Fruit fly (Drosophila melanogaster) whole organism, pupa: ENCODE data around the gene CG10252.

Experiments used
- CG12605 ChIP-seq: fragments of 200-800 bp; sonication (Bioruptor generic); IDR thresholded peaks from 2 replicates; pipeline ENCODE4 v1.3.6; 2022; ENCODE audit warnings: missing biosample characterization, missing genetic modification characterization
- CG13204 ChIP-seq: fragments of 200-800 bp; sonication (Bioruptor generic); optimal IDR thresholded peaks from 2 replicates; lab custom pipeline; 2018; ENCODE audit warnings: missing biosample characterization, mild to moderate bottlenecking, missing genetic modification characterization, moderate library complexity
- CG14655 ChIP-seq: fragments of 200-800 bp; sonication (Bioruptor generic); optimal IDR thresholded peaks from 3 replicates; lab custom pipeline; 2017; ENCODE audit warnings: mild to moderate bottlenecking, missing biosample characterization, missing genetic modification reagents, missing genetic modification characterization
- CG15710 ChIP-seq: fragments of 200-800 bp; sonication (Bioruptor generic); optimal IDR thresholded peaks from 2 replicates; lab custom pipeline; 2018; ENCODE audit warnings: missing biosample characterization, mild to moderate bottlenecking, missing genetic modification characterization, moderate library complexity
- CG17806 ChIP-seq: fragments of 200-800 bp; sonication (Bioruptor generic); optimal IDR thresholded peaks from 2 replicates; lab custom pipeline; 2018; ENCODE audit warnings: missing biosample characterization, mild to moderate bottlenecking, missing genetic modification characterization, moderate library complexity
- CG32121 ChIP-seq: fragments of 200-800 bp; sonication (Bioruptor generic); IDR thresholded peaks from 2 replicates; pipeline ENCODE4 v1.3.6; 2022; ENCODE audit warnings: missing biosample characterization, missing genetic modification characterization
- CG34367 ChIP-seq: fragments of 200-800 bp; sonication (Bioruptor generic); optimal IDR thresholded peaks from 2 replicates; lab custom pipeline; 2018; ENCODE audit warnings: missing biosample characterization, mild to moderate bottlenecking, missing genetic modification characterization
- CG4496 ChIP-seq: fragments of 200-800 bp; sonication (Bioruptor generic); IDR thresholded peaks from 3 replicates; pipeline ENCODE4 v1.3.6; 2022; ENCODE audit warnings: missing biosample characterization, missing genetic modification characterization
- CG8159 ChIP-seq: fragments of 200-800 bp; sonication (Bioruptor generic); optimal IDR thresholded peaks from 3 replicates; lab custom pipeline; 2018; ENCODE audit warnings: missing biosample characterization, mild to moderate bottlenecking, missing genetic modification characterization, moderate library complexity
- D1 ChIP-seq: fragments of 200-800 bp; sonication (Bioruptor generic); optimal IDR thresholded peaks from 2 replicates; lab custom pipeline; 2018; ENCODE audit warnings: missing biosample characterization, mild to moderate bottlenecking, missing genetic modification characterization, moderate library complexity
- Ets98B ChIP-seq: fragments of 200-800 bp; sonication (Bioruptor generic); IDR thresholded peaks from 2 replicates; pipeline ENCODE4 v1.3.6; 2022; ENCODE audit warnings: missing biosample characterization, missing genetic modification characterization
- Pif1B ChIP-seq: fragments of 200-800 bp; sonication (Bioruptor generic); optimal IDR thresholded peaks from 3 replicates; lab custom pipeline; 2016; ENCODE audit warnings: missing biosample characterization, missing genetic modification characterization

DNA sequence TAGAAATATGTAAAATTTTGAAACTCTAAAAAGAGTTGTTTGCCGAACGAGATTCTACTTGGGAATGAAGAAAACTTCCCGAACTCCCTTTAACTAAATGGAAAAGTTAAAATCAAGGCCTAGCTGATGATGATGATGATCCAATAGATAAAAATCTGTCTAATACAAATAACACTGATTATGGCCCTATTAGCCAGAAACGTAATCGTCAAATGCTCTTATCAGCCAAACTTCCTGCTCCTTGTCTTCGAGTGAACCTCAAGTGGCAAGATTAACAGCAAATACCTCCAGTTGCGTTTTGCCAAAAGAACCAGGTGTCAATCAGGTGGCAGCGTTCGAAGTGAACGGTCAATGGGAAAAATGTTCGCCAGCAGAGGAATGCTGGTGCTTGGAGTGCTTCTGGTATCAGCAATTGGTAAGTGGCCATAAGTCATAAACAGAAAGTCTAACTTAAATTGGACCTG, 4.3 kb upstream of the CG10252 start, which contains the start of the genes CG31468 and Gba1a:
- TF ChIP-seq CG12605 (no peak), CG8159 (tag; lab: Kevin White, UChicago) (no peak), CG34367 (tag; lab: Kevin White, UChicago) (no peak), CG32121 (GFP tag; lab: Robert Waterston, UW) (no peak), CG17806 (no peak), CG15710 (no peak), CG13204 (GFP tag; lab: Kevin White, UChicago) (no peak), Pif1B (GFP tag; lab: Kevin White, UChicago) (no peak), D1 (tag; lab: Kevin White, UChicago) (no peak), CG4496 (GFP tag; lab: Robert Waterston, UW) (no peak), Ets98B (GFP tag; lab: Robert Waterston, UW) (no peak), CG14655 (GFP tag; lab: Kevin White, UChicago) (no peak)
